Fruit fly (Drosophila melanogaster): Measurements from ENCODE around the gene CG9988.
A peak's percentile ranks its signal among the peaks of the same experiment; 100 is the strongest.

The CG9988 gene

DNA sequence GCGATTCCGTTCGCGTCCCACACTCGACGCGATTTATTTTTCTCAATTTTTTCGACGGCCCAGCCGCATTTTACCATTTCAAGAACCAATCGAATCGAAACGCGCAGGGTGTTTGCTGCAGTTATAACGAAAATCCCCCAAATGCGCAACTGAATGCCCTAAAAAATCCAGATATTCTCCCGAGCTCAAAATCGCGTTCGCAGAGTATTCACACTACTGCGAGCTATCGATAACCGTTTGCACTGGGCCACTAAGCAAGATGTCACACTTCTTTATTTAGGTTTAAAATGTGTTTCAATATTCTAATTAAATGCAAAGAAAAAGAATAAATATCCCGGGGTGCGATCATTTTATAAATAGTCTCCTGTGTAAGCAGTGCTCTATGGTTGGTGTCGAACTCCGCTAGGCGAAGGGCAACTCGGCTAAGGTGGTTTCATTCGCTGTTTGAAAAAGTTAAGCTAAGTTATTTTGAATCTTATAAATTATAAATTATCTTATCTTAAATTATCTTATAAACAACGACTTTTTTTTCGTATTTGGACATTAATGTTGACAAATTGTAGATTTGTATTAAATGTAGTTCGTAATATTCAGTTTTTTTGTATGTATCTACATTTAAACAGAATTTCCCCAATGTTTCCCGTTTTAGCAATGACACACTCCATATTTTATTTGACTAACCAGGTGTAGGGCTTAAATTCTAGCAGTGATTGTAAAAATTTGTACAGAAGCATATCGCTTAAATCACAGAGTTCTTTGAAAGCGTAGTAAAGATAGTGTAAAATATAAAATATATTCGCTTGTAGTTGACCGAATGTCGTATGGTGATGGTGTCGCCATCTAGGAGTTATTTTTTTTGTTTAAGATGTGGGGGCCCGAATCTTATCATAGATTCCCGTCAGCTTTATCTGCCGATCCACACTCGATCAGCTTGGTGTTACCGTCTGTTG, 955 bp upstream of the CG9988 start, which contains the start of gene CG10011:
Gene CG10011, minus strand, starts transcription at position 119 of the 950 bp plus-strand sequence.
- TF ChIP-seq h (GFP tag; optimal IDR thresholded peaks at IDR 0.05) (peak; percentile 11), Dif (GFP tag; optimal IDR thresholded peaks at IDR 0.05; ENCODE audit: partially characterized antibody) (no peak), tai (GFP tag; optimal IDR thresholded peaks at IDR 0.05) (no peak), dsf (GFP tag; optimal IDR thresholded peaks at IDR 0.05; ENCODE audit: borderline replicate concordance) (no peak), usp (GFP tag; optimal IDR thresholded peaks at IDR 0.05) (no peak), psq (GFP tag; optimal IDR thresholded peaks at IDR 0.05) (peak; percentile 77), Myc (optimal IDR thresholded peaks at IDR 0.05) (peak; percentile 24), OdsH (GFP tag; optimal IDR thresholded peaks at IDR 0.05) (no peak), sv (GFP tag; optimal IDR thresholded peaks at IDR 0.05) (no peak), rgr (GFP tag; optimal IDR thresholded peaks at IDR 0.05) (peak; percentile 13), brk (GFP tag; optimal IDR thresholded peaks at IDR 0.05) (no peak), jim (GFP tag; optimal IDR thresholded peaks at IDR 0.05) (no peak), Sp1 (GFP tag; optimal IDR thresholded peaks at IDR 0.05) (no peak), sage (GFP tag; optimal IDR thresholded peaks at IDR 0.05) (no peak), Jra (GFP tag; optimal IDR thresholded peaks at IDR 0.05) (no peak), N (GFP tag; optimal IDR thresholded peaks at IDR 0.05) (no peak), foxo (GFP tag; optimal IDR thresholded peaks at IDR 0.05) (peak in 1 of 2 experiments; percentile 6), Mio (GFP tag; optimal IDR thresholded peaks at IDR 0.05) (no peak), Vsx2 (GFP tag; optimal IDR thresholded peaks at IDR 0.05; ENCODE audit: partially characterized antibody) (no peak), Rel (GFP tag; optimal IDR thresholded peaks at IDR 0.05) (no peak), Rel (tag; optimal IDR thresholded peaks at IDR 0.05) (peak; percentile 99), ey (GFP tag; optimal IDR thresholded peaks at IDR 0.05) (no peak), Hr78 (GFP tag; optimal IDR thresholded peaks at IDR 0.05) (no peak), Hr83 (GFP tag; optimal IDR thresholded peaks at IDR 0.05; ENCODE audit: poor library complexity, severe bottlenecking) (no peak), Hnf4 (GFP tag; optimal IDR thresholded peaks at IDR 0.05) (no peak)

DNA sequence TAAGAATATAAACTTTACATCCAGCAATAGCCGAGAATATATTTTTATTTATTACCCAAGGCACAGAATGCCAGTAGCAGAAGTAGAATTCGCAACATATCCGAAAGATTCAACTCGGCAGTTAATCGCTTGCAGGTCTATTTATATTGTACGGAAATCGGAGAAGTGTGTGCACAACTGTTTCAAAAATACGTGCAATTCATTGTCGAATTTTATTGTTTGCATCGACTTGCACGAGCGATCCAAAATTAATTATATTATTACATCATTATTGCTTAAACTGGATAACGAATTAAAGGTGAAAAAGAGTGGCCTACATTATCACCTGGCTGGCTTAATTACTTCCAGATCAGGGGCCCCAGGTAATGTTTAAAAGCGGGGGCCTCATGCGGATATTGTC, 6.6 kb downstream of the CG9988 start, which contains the start of gene CG14062:
Gene CG14062, minus strand, starts transcription at position 101 of the 400 bp plus-strand sequence.
- TF ChIP-seq Hnf4 (GFP tag; optimal IDR thresholded peaks at IDR 0.05): no peak
- no peak for TF ChIP-seq lola (GFP tag; optimal IDR thresholded peaks at IDR 0.05)
- no peak for TF ChIP-seq ey (GFP tag; optimal IDR thresholded peaks at IDR 0.05)
- no peak for TF ChIP-seq br (GFP tag; optimal IDR thresholded peaks at IDR 0.05)
- no peak for TF ChIP-seq tai (GFP tag; optimal IDR thresholded peaks at IDR 0.05)
- no peak for TF ChIP-seq rgr (GFP tag; optimal IDR thresholded peaks at IDR 0.05)
- TF ChIP-seq Myc (optimal IDR thresholded peaks at IDR 0.05): no peak
- TF ChIP-seq N (GFP tag; optimal IDR thresholded peaks at IDR 0.05): no peak
- TF ChIP-seq Rel (GFP tag; optimal IDR thresholded peaks at IDR 0.05): no peak
- no peak for TF ChIP-seq Rel (tag; optimal IDR thresholded peaks at IDR 0.05)
- TF ChIP-seq usp (GFP tag; optimal IDR thresholded peaks at IDR 0.05): no peak
- no peak for TF ChIP-seq dsf (GFP tag; optimal IDR thresholded peaks at IDR 0.05; ENCODE audit: borderline replicate concordance)
- TF ChIP-seq Dif (GFP tag; optimal IDR thresholded peaks at IDR 0.05; ENCODE audit: partially characterized antibody): no peak
- TF ChIP-seq fru (GFP tag; optimal IDR thresholded peaks at IDR 0.05): no peak
- no peak for TF ChIP-seq jim (GFP tag; optimal IDR thresholded peaks at IDR 0.05)
- no peak for TF ChIP-seq OdsH (GFP tag; optimal IDR thresholded peaks at IDR 0.05)
- TF ChIP-seq pan (optimal IDR thresholded peaks at IDR 0.05): no peak
- no peak for TF ChIP-seq brk (GFP tag; optimal IDR thresholded peaks at IDR 0.05)
- no peak for TF ChIP-seq h (GFP tag; optimal IDR thresholded peaks at IDR 0.05)

DNA sequence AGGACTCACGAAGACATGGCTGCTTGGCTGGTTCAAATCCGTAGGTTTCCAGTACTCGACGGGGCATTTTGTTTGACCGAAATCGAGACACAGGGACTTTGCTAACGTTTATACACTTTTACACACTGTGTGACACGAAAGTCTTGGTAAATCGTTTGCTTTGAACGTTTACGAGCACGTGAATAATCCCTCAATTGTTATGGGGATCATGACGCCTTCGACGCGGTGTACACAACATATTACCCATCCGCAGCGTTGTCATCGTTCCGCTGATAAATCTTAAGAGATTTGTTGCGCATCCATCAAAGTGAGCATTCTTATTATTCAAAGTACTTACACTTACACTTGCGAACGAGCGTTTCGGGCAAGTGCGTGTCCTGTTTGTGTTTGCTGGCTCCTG, 14.2 kb downstream of the CG9988 start, which contains the start of gene CG31050:
Gene CG31050, minus strand, starts transcription at position 101 of the 400 bp plus-strand sequence.
- TF ChIP-seq OdsH (GFP tag; optimal IDR thresholded peaks at IDR 0.05): no peak
- no peak for TF ChIP-seq Mio (GFP tag; optimal IDR thresholded peaks at IDR 0.05)
- no peak for TF ChIP-seq Jra (GFP tag; optimal IDR thresholded peaks at IDR 0.05)
- no peak for TF ChIP-seq Hr78 (GFP tag; optimal IDR thresholded peaks at IDR 0.05)
- TF ChIP-seq Dfd (GFP tag; optimal IDR thresholded peaks at IDR 0.05): no peak
- no peak for TF ChIP-seq rgr (GFP tag; optimal IDR thresholded peaks at IDR 0.05)
- TF ChIP-seq jim (GFP tag; optimal IDR thresholded peaks at IDR 0.05): no peak
- no peak for TF ChIP-seq Abd-B (GFP tag; optimal IDR thresholded peaks at IDR 0.05)
- TF ChIP-seq woc (GFP tag; optimal IDR thresholded peaks at IDR 0.05): no peak
- no peak for TF ChIP-seq Hr83 (GFP tag; optimal IDR thresholded peaks at IDR 0.05; ENCODE audit: poor library complexity, severe bottlenecking)
- no peak for TF ChIP-seq h (GFP tag; optimal IDR thresholded peaks at IDR 0.05)
- TF ChIP-seq GATAd (GFP tag; optimal IDR thresholded peaks at IDR 0.05): no peak

All from whole organism, wandering third instar larva.